Fruit fly (Drosophila melanogaster) whole organism, embryonic: ENCODE results near the gene CG8034.

ENCODE experiments used
- Ada2b ChIP-seq: fragments of 200-800 bp; sonication (Bioruptor generic); IDR thresholded peaks from 2 replicates; pipeline ENCODE4 v1.3.6; 2022; ENCODE audit warnings: missing biosample characterization, missing genetic modification characterization
- Awh ChIP-seq: fragments of 200-800 bp; sonication (Bioruptor generic); IDR thresholded peaks from 2 replicates; pipeline ENCODE4, ENCODE4 v1.3.6; 2022; ENCODE audit warnings: missing biosample characterization, missing genetic modification characterization
- BEAF-32 ChIP-seq: fragments of 200-800 bp; sonication (Bioruptor generic); optimal IDR thresholded peaks from 3 replicates; lab custom pipeline; 2017; ENCODE audit warnings: missing biosample characterization, missing genetic modification characterization, mild to moderate bottlenecking, moderate library complexity, missing genetic modification reagents
- BtbVII ChIP-seq: fragments of 200-800 bp; sonication (Bioruptor generic); optimal IDR thresholded peaks from 3 replicates; lab custom pipeline; 2017; ENCODE audit warnings: missing biosample characterization, mild to moderate bottlenecking, missing genetic modification characterization
- CG10274 ChIP-seq: fragments of 200-800 bp; sonication (Bioruptor generic); optimal IDR thresholded peaks from 3 replicates; lab custom pipeline; 2017; ENCODE audit warnings: missing biosample characterization, mild to moderate bottlenecking, missing genetic modification characterization
- CG11695 ChIP-seq: fragments of 200-800 bp; sonication (Bioruptor generic); IDR thresholded peaks from 3 replicates; pipeline ENCODE4 v1.3.6; 2022; ENCODE audit warnings: missing biosample characterization, missing genetic modification characterization
- CG1233 ChIP-seq: fragments of 200-800 bp; sonication (Bioruptor generic); optimal IDR thresholded peaks from 4 replicates; lab custom pipeline; 2018; ENCODE audit warnings: missing biosample characterization, mild to moderate bottlenecking, missing genetic modification characterization
- CG13296 ChIP-seq: fragments of 200-800 bp; sonication (Bioruptor generic); optimal IDR thresholded peaks from 3 replicates; lab custom pipeline; 2018; ENCODE audit warnings: missing biosample characterization, mild to moderate bottlenecking, missing genetic modification characterization
- CG16813 ChIP-seq: fragments of 200-800 bp; sonication (Bioruptor generic); IDR thresholded peaks from 3 replicates; pipeline ENCODE4 v1.3.6; 2022; ENCODE audit warnings: missing biosample characterization, missing genetic modification characterization; ENCODE audit not compliant: partially characterized antibody
- CG16863 ChIP-seq: fragments of 200-800 bp; sonication (Bioruptor generic); optimal IDR thresholded peaks from 3 replicates; lab custom pipeline; 2016; ENCODE audit warnings: missing biosample characterization, missing genetic modification characterization
- CG17802 ChIP-seq: fragments of 200-800 bp; sonication (Bioruptor generic); optimal IDR thresholded peaks from 2 replicates; lab custom pipeline; 2018; ENCODE audit warnings: missing biosample characterization, mild to moderate bottlenecking, missing genetic modification characterization, moderate library complexity
- CG18599 ChIP-seq: fragments of 200-800 bp; sonication (Bioruptor generic); optimal IDR thresholded peaks from 3 replicates; lab custom pipeline; 2017; ENCODE audit warnings: missing biosample characterization, missing genetic modification characterization, mild to moderate bottlenecking, moderate library complexity, missing genetic modification reagents
- CG2199 ChIP-seq: fragments of 200-800 bp; sonication (Bioruptor generic); IDR thresholded peaks from 3 replicates; pipeline ENCODE4 v1.3.6; 2022; ENCODE audit warnings: missing biosample characterization, missing genetic modification characterization
- CG30020 ChIP-seq: fragments of 200-800 bp; optimal IDR thresholded peaks from 2 replicates; lab custom pipeline; 2019; ENCODE audit warnings: missing biosample characterization, mild to moderate bottlenecking, missing genetic modification characterization, moderate library complexity
- CG31365 ChIP-seq: fragments of 200-800 bp; sonication (Bioruptor generic); optimal IDR thresholded peaks from 2 replicates; lab custom pipeline; 2018; ENCODE audit warnings: missing biosample characterization, mild to moderate bottlenecking, missing genetic modification characterization
- CG3281 ChIP-seq: fragments of 200-800 bp; sonication (Bioruptor generic); optimal IDR thresholded peaks from 3 replicates; lab custom pipeline; 2017; ENCODE audit warnings: missing biosample characterization, mild to moderate bottlenecking, missing genetic modification characterization
- CG34376 ChIP-seq: fragments of 200-800 bp; sonication (Bioruptor generic); optimal IDR thresholded peaks from 2 replicates; lab custom pipeline; 2018; ENCODE audit warnings: missing biosample characterization, mild to moderate bottlenecking, missing genetic modification characterization
- CG42726 ChIP-seq: fragments of 200-800 bp; sonication (Bioruptor generic); IDR thresholded peaks from 2 replicates; pipeline ENCODE4 v1.3.6; 2022; ENCODE audit warnings: missing biosample characterization, missing genetic modification characterization; ENCODE audit not compliant: partially characterized antibody
- CG9437 ChIP-seq: fragments of 200-800 bp; sonication (Bioruptor generic); optimal IDR thresholded peaks from 2 replicates; lab custom pipeline; 2018; ENCODE audit warnings: missing biosample characterization, mild to moderate bottlenecking, missing genetic modification characterization
- Deaf1 ChIP-seq: fragments of 200-800 bp; optimal IDR thresholded peaks from 3 replicates; lab custom pipeline; 2019; ENCODE audit warnings: missing biosample characterization, mild to moderate bottlenecking, missing genetic modification characterization, moderate library complexity
- Dll ChIP-seq: fragments of 200-800 bp; sonication (Bioruptor generic); IDR thresholded peaks from 4 replicates; pipeline ENCODE4 v1.3.6; 2022; ENCODE audit warnings: missing biosample characterization, missing genetic modification characterization; ENCODE audit not compliant: partially characterized antibody
- Ets97D ChIP-seq: fragments of 200-800 bp; sonication (Bioruptor generic); optimal IDR thresholded peaks from 3 replicates; lab custom pipeline; 2016; ENCODE audit warnings: missing biosample characterization, missing genetic modification characterization
- Hsf ChIP-seq: fragments of 200-800 bp; sonication (Bioruptor generic); optimal IDR thresholded peaks from 3 replicates; lab custom pipeline; 2016; ENCODE audit warnings: missing biosample characterization, missing genetic modification characterization
- Med ChIP-seq: fragments of 200-800 bp; sonication (Bioruptor generic); peaks from one replicate; lab custom pipeline; 2016; ENCODE audit warnings: missing biosample characterization, missing genetic modification characterization, mild to moderate bottlenecking, inconsistent platforms, moderate library complexity
- Neu2 ChIP-seq: fragments of 200-800 bp; sonication (Bioruptor generic); optimal IDR thresholded peaks from 3 replicates; lab custom pipeline; 2016; ENCODE audit warnings: missing biosample characterization, missing genetic modification characterization, borderline replicate concordance
- Nf-YA ChIP-seq: fragments of 200-800 bp; sonication (Bioruptor generic); IDR thresholded peaks from 2 replicates; pipeline ENCODE4 v1.3.6; 2022; ENCODE audit warnings: missing biosample characterization, missing genetic modification characterization
- Oli ChIP-seq: fragments of 200-800 bp; sonication (Bioruptor generic); optimal IDR thresholded peaks from 2 replicates; lab custom pipeline; 2018; ENCODE audit warnings: missing biosample characterization, mild to moderate bottlenecking, missing genetic modification characterization, moderate library complexity
- Opbp ChIP-seq: fragments of 200-800 bp; sonication (Bioruptor generic); IDR thresholded peaks from 3 replicates; pipeline ENCODE4 v1.3.6; 2022; ENCODE audit warnings: missing biosample characterization, missing genetic modification characterization; ENCODE audit not compliant: partially characterized antibody
- Ptx1 ChIP-seq: fragments of 200-800 bp; sonication (Bioruptor generic); IDR thresholded peaks from 2 replicates; pipeline ENCODE4 v1.3.6; 2022; ENCODE audit warnings: missing biosample characterization, missing genetic modification characterization
- Side ChIP-seq: fragments of 200-800 bp; sonication (Bioruptor generic); optimal IDR thresholded peaks from 2 replicates; lab custom pipeline; 2016; ENCODE audit warnings: missing biosample characterization, missing genetic modification characterization
- Ssrp ChIP-seq: fragments of 200-800 bp; sonication (Bioruptor generic); optimal IDR thresholded peaks from 2 replicates; lab custom pipeline; 2018; ENCODE audit warnings: missing biosample characterization, mild to moderate bottlenecking, missing genetic modification characterization, moderate library complexity
- bcd ChIP-seq: fragments of 200-800 bp; sonication (Bioruptor generic); optimal IDR thresholded peaks from 2 replicates; lab custom pipeline; 2017; ENCODE audit warnings: missing biosample characterization, mild to moderate bottlenecking, missing genetic modification characterization
- caup ChIP-seq: fragments of 200-800 bp; sonication (Bioruptor generic); optimal IDR thresholded peaks from 3 replicates; lab custom pipeline; 2017; ENCODE audit warnings: missing biosample characterization, mild to moderate bottlenecking, missing genetic modification characterization, moderate library complexity; ENCODE audit not compliant: severe bottlenecking
- exex ChIP-seq: fragments of 200-800 bp; sonication (Bioruptor generic); optimal IDR thresholded peaks from 4 replicates; lab custom pipeline; 2018; ENCODE audit warnings: missing biosample characterization, mild to moderate bottlenecking, missing genetic modification characterization, moderate library complexity
- grn ChIP-seq: fragments of 200-800 bp; sonication (Bioruptor generic); optimal IDR thresholded peaks from 3 replicates; lab custom pipeline; 2017; ENCODE audit warnings: missing biosample characterization, missing genetic modification characterization
- ham ChIP-seq: fragments of 200-800 bp; sonication (Bioruptor generic); IDR thresholded peaks from 2 replicates; pipeline ENCODE4 v1.3.6; 2022; ENCODE audit warnings: missing biosample characterization, missing genetic modification characterization
- hkb ChIP-seq, 2 experiments: fragments of 200-800 bp in 1 of 2; fragments of >200 bp in 1 of 2; sonication (Bioruptor generic) in 1 of 2; IDR thresholded peaks in 1 of 2; optimal IDR thresholded peaks in 1 of 2; 2 replicates each; pipeline versions ENCODE4 v1.3.6 to Lab custom; 2017 to 2022; ENCODE audit warnings: missing biosample characterization in 1 of 2, missing genetic modification characterization in 1 of 2
- kah ChIP-seq: fragments of 200-800 bp; sonication (Bioruptor generic); optimal IDR thresholded peaks from 2 replicates; lab custom pipeline; 2018; ENCODE audit warnings: missing biosample characterization, mild to moderate bottlenecking, missing genetic modification characterization
- lab ChIP-seq: fragments of 200-800 bp; sonication (Bioruptor generic); optimal IDR thresholded peaks from 3 replicates; lab custom pipeline; 2017; ENCODE audit warnings: missing biosample characterization, missing genetic modification characterization, mild to moderate bottlenecking, moderate library complexity, missing genetic modification reagents
- mirr ChIP-seq: fragments of 200-800 bp; sonication (Bioruptor generic); optimal IDR thresholded peaks from 3 replicates; lab custom pipeline; 2018; ENCODE audit warnings: missing biosample characterization, mild to moderate bottlenecking, missing genetic modification characterization
- nau ChIP-seq: fragments of 200-800 bp; sonication (Bioruptor generic); optimal IDR thresholded peaks from 3 replicates; lab custom pipeline; 2017; ENCODE audit warnings: missing biosample characterization, mild to moderate bottlenecking, missing genetic modification characterization, missing genetic modification reagents
- pb ChIP-seq: fragments of 200-800 bp; sonication (Bioruptor generic); optimal IDR thresholded peaks from 3 replicates; lab custom pipeline; 2016; ENCODE audit warnings: missing biosample characterization, missing genetic modification characterization
- scrt ChIP-seq: fragments of 200-800 bp; sonication (Bioruptor generic); optimal IDR thresholded peaks from 2 replicates; lab custom pipeline; 2018; ENCODE audit warnings: missing biosample characterization, mild to moderate bottlenecking, missing genetic modification characterization, moderate library complexity
- sens ChIP-seq: fragments of 200-800 bp; sonication (Bioruptor generic); peaks from one replicate; lab custom pipeline; 2016; ENCODE audit warnings: missing biosample characterization, missing genetic modification characterization
- ssp ChIP-seq: fragments of 200-800 bp; sonication (Bioruptor generic); IDR thresholded peaks from 2 replicates; pipeline ENCODE4 v1.3.6; 2022; ENCODE audit warnings: missing biosample characterization, missing genetic modification characterization
- zen ChIP-seq: fragments of 200-800 bp; sonication (Bioruptor generic); optimal IDR thresholded peaks from 3 replicates; lab custom pipeline; 2018; ENCODE audit warnings: missing biosample characterization, mild to moderate bottlenecking, missing genetic modification characterization, moderate library complexity

CG8034 gene

dm6 chrX:19325729-19326473, 27.9 kb upstream of the CG8034 start (continued):
- TF ChIP-seq CG11695 (GFP tag; lab: Robert Waterston, UW) (no peak), zen (tag; lab: Kevin White, UChicago) (peak; percentile 71), kah (GFP tag; lab: Kevin White, UChicago) (no peak), Hsf (peak; percentile 9), Awh (no peak), CG30020 (no peak), CG2199 (GFP tag; lab: Robert Waterston, UW) (peak; percentile 69; the same call in 2 of the 3 replicates), Nf-YA (no peak), Opbp (no peak)
- TF ChIP-seq, all 482 proteins: peak for 29

dm6 chrX:19324576-19325353, 26.8 kb upstream of the CG8034 start:
- TF ChIP-seq Dll (no peak), grn (GFP tag; lab: Kevin White, UChicago) (peak; percentile 68), CG13296 (GFP tag; lab: Kevin White, UChicago) (peak; percentile 8), Med (peak; percentile 14), Neu2 (GFP tag; lab: Kevin White, UChicago) (no peak), CG3281 (GFP tag; lab: Kevin White, UChicago) (peak; percentile 1), CG17802 (tag; lab: Kevin White, UChicago) (no peak), bcd (no peak), lab (GFP tag; lab: Kevin White, UChicago) (peak; percentile 7), Deaf1 (tag; lab: Kevin White, UChicago) (no peak), Oli (no peak), Ptx1 (0 out of 2 replicates have a peak, but pooled peaks have one; percentile 7), sens (GFP tag; lab: Kevin White, UChicago) (peak; percentile 53), mirr (peak; percentile 43), scrt (GFP tag; lab: Kevin White, UChicago) (no peak), CG34376 (peak; percentile 24), Awh (no peak), CG10274 (GFP tag; lab: Kevin White, UChicago) (peak; percentile 76), BtbVII (peak; percentile 19), pb (GFP tag; lab: Kevin White, UChicago) (no peak), exex (peak; percentile 89), CG16813 (no peak)

dm6 chrX:19323835-19324133, 25.8 kb upstream of the CG8034 start:
- no peak for TF ChIP-seq CG42726 (GFP tag; lab: Robert Waterston, UW)
- TF ChIP-seq Ets97D, result peak; percentile 26
- TF ChIP-seq CG16863, result peak; percentile 63
- peak; percentile 35 for TF ChIP-seq CG31365 (tag; lab: Kevin White, UChicago)
- TF ChIP-seq Ptx1, result peak; percentile 82
- peak; percentile 70 for TF ChIP-seq Ssrp (tag; lab: Kevin White, UChicago)
- TF ChIP-seq ssp (GFP tag; lab: Robert Waterston, UW), result peak; percentile 66
- TF ChIP-seq CG18599 (GFP tag; lab: Kevin White, UChicago), result peak; percentile 95
- TF ChIP-seq caup, result peak; percentile 86
- TF ChIP-seq Ada2b (GFP tag; lab: Robert Waterston, UW), result peak; percentile 68
- peak; percentile 26 for TF ChIP-seq CG9437
- TF ChIP-seq CG1233 (GFP tag; lab: Kevin White, UChicago), result peak; percentile 54
- TF ChIP-seq hkb (optimal IDR thresholded peaks at IDR 0.05; lab: Kevin White, UChicago), result no peak
- TF ChIP-seq hkb (GFP tag; IDR thresholded peaks at IDR 0.05; lab: Robert Waterston, UW), result peak; percentile 81
- peak; percentile 67; the same call in 1 of the 2 replicates for TF ChIP-seq ham (GFP tag; lab: Robert Waterston, UW)
- TF ChIP-seq BEAF-32 (GFP tag; lab: Kevin White, UChicago), result no peak
- peak; percentile 46 for TF ChIP-seq Side (GFP tag; lab: Kevin White, UChicago)
- TF ChIP-seq nau, result peak; percentile 68
- TF ChIP-seq Opbp, result no peak
- no peak for TF ChIP-seq CG30020
